Worm (Caenorhabditis elegans): ENCODE results near the gene pdtf-1.

The pdtf-1 gene

ce11 chrIV:8431567-8432458 is 1.0 kb upstream of the pdtf-1 start:
- TF ChIP-seq lin-14 (GFP tag; optimal IDR thresholded peaks at IDR 0.05) = peak; percentile 92
- TF ChIP-seq skn-1 (tag; optimal IDR thresholded peaks at IDR 0.05) = peak; percentile 59
- TF ChIP-seq lin-39 (tag; optimal IDR thresholded peaks at IDR 0.05) = no peak
- TF ChIP-seq ama-1 (optimal IDR thresholded peaks at IDR 0.05) = peak; percentile 98
- TF ChIP-seq unc-98 (GFP tag; IDR thresholded peaks at IDR 0.05) = no peak
- TF ChIP-seq ztf-11 (tag; optimal IDR thresholded peaks at IDR 0.05) = no peak
- peak; percentile 62 for TF ChIP-seq hlh-17 (GFP tag; optimal IDR thresholded peaks at IDR 0.05; ENCODE audit: borderline replicate concordance)
- peak; percentile 45 for TF ChIP-seq pax-3 (tag; optimal IDR thresholded peaks at IDR 0.05)
- TF ChIP-seq nhr-84 (tag; optimal IDR thresholded peaks at IDR 0.05) = peak; percentile 48
- TF ChIP-seq lin-35 (GFP tag; optimal IDR thresholded peaks at IDR 0.05) = peak; percentile 53 to 65
- TF ChIP-seq efl-1 (optimal IDR thresholded peaks at IDR 0.05) = peak; percentile 49 to 66
- peak in 1 of 2 experiments; percentile 94 for TF ChIP-seq efl-1 (GFP tag; optimal IDR thresholded peaks at IDR 0.05 in 1 of 2)
- TF ChIP-seq sox-4 (tag; optimal IDR thresholded peaks at IDR 0.05) = no peak
- TF ChIP-seq ces-1 (GFP tag; optimal IDR thresholded peaks at IDR 0.05) = no peak
- TF ChIP-seq aly-2 (tag; optimal IDR thresholded peaks at IDR 0.05) = peak; percentile 72
- TF ChIP-seq elt-2 (tag; optimal IDR thresholded peaks at IDR 0.05) = peak; percentile 35
- TF ChIP-seq egl-13 (tag; optimal IDR thresholded peaks at IDR 0.05) = peak; percentile 21
- TF ChIP-seq tbx-2 (tag; optimal IDR thresholded peaks at IDR 0.05) = peak; percentile 47
- peak; percentile 30 for TF ChIP-seq C04F5.9 (tag; optimal IDR thresholded peaks at IDR 0.05)
- TF ChIP-seq blmp-1 (tag; optimal IDR thresholded peaks at IDR 0.05) = peak; percentile 82
- no peak for TF ChIP-seq sup-37 (GFP tag; optimal IDR thresholded peaks at IDR 0.05)
- peak; percentile 26 for TF ChIP-seq nhr-11 (tag; optimal IDR thresholded peaks at IDR 0.05)
- TF ChIP-seq vab-15 (tag; optimal IDR thresholded peaks at IDR 0.05) = peak; percentile 58
- no peak for TF ChIP-seq pqm-1 (tag; optimal IDR thresholded peaks at IDR 0.05)
- peak; percentile 42 for TF ChIP-seq isw-1 (GFP tag; IDR thresholded peaks at IDR 0.05)
- TF ChIP-seq lin-13 (GFP tag; optimal IDR thresholded peaks at IDR 0.05) = peak; percentile 75
- TF ChIP-seq nhr-19 (GFP tag; conservative IDR thresholded peaks at IDR 0.05) = peak; percentile 69
- peak in 1 of 2 experiments; percentile 68 for TF ChIP-seq egl-27 (tag; optimal IDR thresholded peaks at IDR 0.05)
- peak; percentile 55 for TF ChIP-seq dsc-1 (tag; optimal IDR thresholded peaks at IDR 0.05)
- TF ChIP-seq ztf-4 (tag; optimal IDR thresholded peaks at IDR 0.05) = peak; percentile 88
- peak; percentile 53 for TF ChIP-seq unc-130 (tag; optimal IDR thresholded peaks at IDR 0.05)
- peak in 5 of 6 experiments; percentile 41 to 61 (median 53) for TF ChIP-seq elt-3 (tag; optimal IDR thresholded peaks at IDR 0.05)
- peak; percentile 59 for TF ChIP-seq jun-1 (tag; optimal IDR thresholded peaks at IDR 0.05)
- peak; percentile 64 for TF ChIP-seq grh-1 (GFP tag; IDR thresholded peaks at IDR 0.05)
- peak; percentile 47 for TF ChIP-seq unc-86 (tag; optimal IDR thresholded peaks at IDR 0.05)
- peak; percentile 65 for TF ChIP-seq C16A3.4 (tag; optimal IDR thresholded peaks at IDR 0.05)
- no peak for TF ChIP-seq unc-30 (tag; optimal IDR thresholded peaks at IDR 0.05)
- no peak for TF ChIP-seq F16B12.6 (tag; optimal IDR thresholded peaks at IDR 0.05)
- TF ChIP-seq nhr-90 (tag; optimal IDR thresholded peaks at IDR 0.05; ENCODE audit: poor library complexity) = peak; percentile 72
- peak; percentile 24 for TF ChIP-seq ceh-8 (GFP tag; optimal IDR thresholded peaks at IDR 0.05)
- no peak for TF ChIP-seq nhr-12 (tag; optimal IDR thresholded peaks at IDR 0.05)
- no peak for TF ChIP-seq fkh-4 (tag; optimal IDR thresholded peaks at IDR 0.05; ENCODE audit: borderline replicate concordance)
- peak; percentile 77 for TF ChIP-seq snpc-4 (tag; optimal IDR thresholded peaks at IDR 0.05)
- peak; percentile 9 to 52 (median 21) for TF ChIP-seq dpl-1 (GFP tag; optimal IDR thresholded peaks at IDR 0.05)
- peak; percentile 58 for TF ChIP-seq zip-4 (GFP tag; optimal IDR thresholded peaks at IDR 0.05)
- TF ChIP-seq C34B4.2 (tag; optimal IDR thresholded peaks at IDR 0.05) = peak; percentile 22
- TF ChIP-seq nhr-28 (tag; optimal IDR thresholded peaks at IDR 0.05) = no peak
- TF ChIP-seq nhr-85 (tag) = peak; percentile 88
- peak; percentile 71 for TF ChIP-seq mep-1 (tag; optimal IDR thresholded peaks at IDR 0.05)
- no peak for TF ChIP-seq unc-62 (GFP tag; optimal IDR thresholded peaks at IDR 0.05)
- peak; percentile 52 for TF ChIP-seq xbp-1 (tag; optimal IDR thresholded peaks at IDR 0.05)
